Worm (Caenorhabditis elegans) whole organism, L1 larva: Measurements from ENCODE around the gene gst-24.

ENCODE experiments used
- C04F5.9 ChIP-seq: sonication (generic microtip); optimal IDR thresholded peaks from 2 replicates; lab custom pipeline; 2016; ENCODE audit warnings: missing genetic modification characterization, missing compliant biosample characterization
- C16A3.4 ChIP-seq: fragments of 150-350 bp; optimal IDR thresholded peaks from 2 replicates; lab custom pipeline; 2014; ENCODE audit warnings: missing biosample characterization, missing genetic modification characterization
- alr-1 ChIP-seq: fragments of 200-800 bp; sonication (Bioruptor generic); optimal IDR thresholded peaks from 2 replicates; lab custom pipeline; 2018; ENCODE audit warnings: borderline replicate concordance, mild to moderate bottlenecking, missing genetic modification characterization, missing compliant biosample characterization
- aly-2 ChIP-seq: fragments of 150-350 bp; optimal IDR thresholded peaks from 2 replicates; lab custom pipeline; 2014; ENCODE audit warnings: missing biosample characterization, missing genetic modification characterization
- blmp-1 ChIP-seq: fragments of 150-350 bp; optimal IDR thresholded peaks from 2 replicates; lab custom pipeline; 2014; ENCODE audit warnings: missing biosample characterization, missing genetic modification characterization
- ceh-82 ChIP-seq, 3 experiments: fragments of 150-350 bp in 1 of 3; sonication (generic microtip) in 2 of 3; optimal IDR thresholded peaks; 2 replicates each; lab custom pipeline; 2014 to 2017; ENCODE audit warnings: missing biosample characterization in 3 of 3, missing genetic modification characterization in 3 of 3
- ceh-88 ChIP-seq: fragments of 200-800 bp; sonication (Bioruptor generic); IDR thresholded peaks from 2 replicates; pipeline ENCODE4 v1.3.6; 2022; ENCODE audit warnings: missing genetic modification characterization, missing compliant biosample characterization
- dpl-1 ChIP-seq, 3 experiments: fragments of 150-350 bp in 2 of 3; sonication (generic microtip) in 1 of 3; optimal IDR thresholded peaks; 2 replicates each; lab custom pipeline; 2014 to 2017; ENCODE audit warnings: missing biosample characterization in 3 of 3, missing genetic modification characterization in 3 of 3, missing genetic modification reagents in 3 of 3
- dsc-1 ChIP-seq: sonication (generic microtip); optimal IDR thresholded peaks from 2 replicates; lab custom pipeline; 2016; ENCODE audit warnings: mild to moderate bottlenecking, missing genetic modification characterization, missing compliant biosample characterization
- efl-1 ChIP-seq, 4 experiments: fragments of 150-350 bp; optimal IDR thresholded peaks in 3 of 4; peaks in 1 of 4; 1 replicate in 1 of 4; 2 replicates in 3 of 4; lab custom pipeline; 2014; ENCODE audit warnings: missing biosample characterization in 2 of 4, missing genetic modification characterization in 2 of 4, missing genetic modification reagents in 2 of 4
- egl-13 ChIP-seq: sonication (generic microtip); optimal IDR thresholded peaks from 2 replicates; lab custom pipeline; 2016; ENCODE audit warnings: missing genotype, missing genetic modification reagents, missing genetic modification characterization, missing compliant biosample characterization
- elt-2 ChIP-seq: sonication (generic microtip); optimal IDR thresholded peaks from 2 replicates; lab custom pipeline; 2016; ENCODE audit warnings: missing genetic modification characterization, mild to moderate bottlenecking, inconsistent platforms, missing compliant biosample characterization, missing genetic modification reagents
- elt-3 ChIP-seq, 6 experiments: fragments of 150-350 bp in 1 of 6; sonication (generic microtip); optimal IDR thresholded peaks; 2 replicates each; lab custom pipeline; 2017 to 2018; ENCODE audit warnings: missing biosample characterization in 6 of 6, missing genetic modification characterization in 6 of 6, inconsistent platforms in 1 of 6
- fkh-4 ChIP-seq: sonication (generic microtip); optimal IDR thresholded peaks from 2 replicates; lab custom pipeline; 2016; ENCODE audit warnings: missing compliant biosample characterization, missing genetic modification characterization, borderline replicate concordance
- fkh-8 ChIP-seq: sonication (generic microtip); optimal IDR thresholded peaks from 2 replicates; lab custom pipeline; 2016; ENCODE audit warnings: mild to moderate bottlenecking, missing genetic modification characterization, missing compliant biosample characterization
- hlh-17 ChIP-seq: fragments of 200-800 bp; sonication (Bioruptor generic); optimal IDR thresholded peaks from 2 replicates; lab custom pipeline; 2018; ENCODE audit warnings: missing genetic modification characterization, mild to moderate bottlenecking, missing compliant biosample characterization, moderate library complexity, borderline replicate concordance
- hlh-4 ChIP-seq: sonication (generic microtip); optimal IDR thresholded peaks from 2 replicates; lab custom pipeline; 2016; ENCODE audit warnings: mild to moderate bottlenecking, missing genetic modification characterization, missing compliant biosample characterization
- irx-1 ChIP-seq: sonication (generic microtip); optimal IDR thresholded peaks from 2 replicates; lab custom pipeline; 2016; ENCODE audit warnings: missing genetic modification characterization, missing compliant biosample characterization
- jun-1 ChIP-seq: fragments of 150-350 bp; optimal IDR thresholded peaks from 2 replicates; lab custom pipeline; 2014; ENCODE audit warnings: missing biosample characterization, missing genetic modification reagents, missing genetic modification characterization
- lin-14 ChIP-seq: fragments of 200-800 bp; sonication (Bioruptor generic); optimal IDR thresholded peaks from 2 replicates; lab custom pipeline; 2018; ENCODE audit warnings: mild to moderate bottlenecking, missing genetic modification characterization, moderate library complexity, missing compliant biosample characterization
- lin-35 ChIP-seq, 2 experiments: fragments of 150-350 bp; optimal IDR thresholded peaks; 2 replicates each; lab custom pipeline; 2014; ENCODE audit warnings: missing biosample characterization in 2 of 2, missing genetic modification characterization in 2 of 2, missing genetic modification reagents in 2 of 2
- lir-3 ChIP-seq: sonication (generic microtip); optimal IDR thresholded peaks from 2 replicates; lab custom pipeline; 2016; ENCODE audit warnings: mild to moderate bottlenecking, missing genetic modification characterization, moderate library complexity, missing compliant biosample characterization; ENCODE audit not compliant: poor library complexity
- lsy-2 ChIP-seq, 2 experiments: fragments of 150-350 bp; optimal IDR thresholded peaks; 2 replicates each; lab custom pipeline; 2014; ENCODE audit warnings: missing biosample characterization in 2 of 2, missing genetic modification characterization in 2 of 2
- mab-9 ChIP-seq: fragments of 200-800 bp; sonication (Bioruptor generic); IDR thresholded peaks from 2 replicates; pipeline ENCODE4 v1.3.6; 2022; ENCODE audit warnings: missing genetic modification reagents, missing genetic modification characterization, missing compliant biosample characterization
- mdl-1 ChIP-seq, 2 experiments: fragments of 150-350 bp; optimal IDR thresholded peaks; 2 replicates each; lab custom pipeline; 2014 to 2017; ENCODE audit warnings: missing biosample characterization in 2 of 2, missing genetic modification characterization in 2 of 2, inconsistent platforms in 1 of 2
- nhr-19 ChIP-seq: fragments of 200-800 bp; sonication (Bioruptor generic); conservative IDR thresholded peaks from 2 replicates; pipeline ENCODE4 v1.3.6; 2022; ENCODE audit warnings: missing genetic modification characterization, missing compliant biosample characterization
- nhr-20 ChIP-seq: sonication (generic microtip); optimal IDR thresholded peaks from 2 replicates; lab custom pipeline; 2016; ENCODE audit warnings: mild to moderate bottlenecking, missing genetic modification characterization, missing compliant biosample characterization
- nhr-28 ChIP-seq: fragments of 150-350 bp; optimal IDR thresholded peaks from 2 replicates; lab custom pipeline; 2014; ENCODE audit warnings: missing biosample characterization, missing genetic modification characterization
- nhr-71 ChIP-seq: sonication (generic microtip); optimal IDR thresholded peaks from 2 replicates; lab custom pipeline; 2016; ENCODE audit warnings: mild to moderate bottlenecking, missing genetic modification characterization, moderate library complexity, missing compliant biosample characterization
- nhr-77 ChIP-seq: fragments of 150-350 bp; optimal IDR thresholded peaks from 2 replicates; lab custom pipeline; 2014; ENCODE audit warnings: missing biosample characterization, missing genetic modification characterization
- nhr-85 ChIP-seq: sonication (generic microtip); peaks from one replicate; lab custom pipeline; 2016; ENCODE audit warnings: missing genetic modification characterization, inconsistent platforms, missing compliant biosample characterization
- nhr-90 ChIP-seq: sonication (generic microtip); optimal IDR thresholded peaks from 2 replicates; lab custom pipeline; 2016; ENCODE audit warnings: mild to moderate bottlenecking, missing genetic modification characterization, missing compliant biosample characterization; ENCODE audit not compliant: poor library complexity
- snu-23 ChIP-seq: sonication (generic microtip); optimal IDR thresholded peaks from 2 replicates; lab custom pipeline; 2016; ENCODE audit warnings: missing genetic modification characterization, missing compliant biosample characterization
- sup-37 ChIP-seq: fragments of 200-800 bp; sonication (Bioruptor generic); optimal IDR thresholded peaks from 2 replicates; lab custom pipeline; 2018; ENCODE audit warnings: mild to moderate bottlenecking, missing genetic modification characterization, missing compliant biosample characterization
- unc-130 ChIP-seq: fragments of 150-350 bp; optimal IDR thresholded peaks from 2 replicates; lab custom pipeline; 2017; ENCODE audit warnings: missing biosample characterization, missing genetic modification characterization, inconsistent platforms
- unc-86 ChIP-seq: sonication (generic microtip); optimal IDR thresholded peaks from 2 replicates; lab custom pipeline; 2016; ENCODE audit warnings: missing genetic modification characterization, missing compliant biosample characterization
- vab-15 ChIP-seq: sonication (generic microtip); optimal IDR thresholded peaks from 2 replicates; lab custom pipeline; 2017; ENCODE audit warnings: missing genotype, mild to moderate bottlenecking, missing genetic modification characterization, missing compliant biosample characterization
- zag-1 ChIP-seq: fragments of 150-350 bp; optimal IDR thresholded peaks from 2 replicates; lab custom pipeline; 2014; ENCODE audit warnings: missing biosample characterization, missing genetic modification characterization

The gst-24 gene

DNA sequence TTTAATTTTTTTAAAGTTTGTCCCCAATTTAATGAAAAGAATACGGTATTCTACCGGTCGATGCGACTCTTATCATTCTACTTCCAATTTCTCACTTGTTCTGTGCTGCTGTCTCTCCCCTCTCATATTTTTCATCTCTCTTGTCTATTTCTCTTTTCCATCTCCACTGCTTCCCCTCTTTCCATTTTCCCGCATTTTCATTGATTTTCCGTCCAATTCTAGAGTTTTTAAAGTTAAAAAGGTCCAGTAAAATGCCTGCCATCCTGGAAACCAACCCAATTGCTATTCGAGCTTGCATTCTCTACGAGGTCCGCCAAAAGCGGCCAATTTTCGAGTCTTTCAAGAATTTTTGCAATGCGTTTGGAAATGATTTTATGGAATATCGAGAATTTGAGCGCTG lies 30.1 kb upstream of the gst-24 start, which contains the start of gene fbxa-167:
Gene fbxa-167, plus strand, starts transcription at position 179 of the 400 bp plus-strand sequence.
- no peak for TF ChIP-seq aly-2 (tag; lab: Kevin White, UChicago)
- TF ChIP-seq efl-1 (optimal IDR thresholded peaks at IDR 0.05; lab: Kevin White, UChicago), result peak in 1 of 2 experiments; percentile 16
- no peak for TF ChIP-seq efl-1 (GFP tag; optimal IDR thresholded peaks at IDR 0.05 in 1 of 2; lab: Kevin White, UChicago)
- no peak for TF ChIP-seq vab-15 (tag; lab: Kevin White, UChicago)
- no peak for TF ChIP-seq nhr-28 (tag; lab: Kevin White, UChicago)
- TF ChIP-seq dpl-1 (GFP tag; optimal IDR thresholded peaks at IDR 0.05; lab: Kevin White, UChicago), result peak in 1 of 3 experiments; percentile 4
- no peak for TF ChIP-seq zag-1
- TF ChIP-seq dsc-1 (tag; lab: Kevin White, UChicago), result no peak
- TF ChIP-seq blmp-1 (tag; lab: Kevin White, UChicago), result no peak
- no peak for TF ChIP-seq unc-130 (tag; lab: Kevin White, UChicago)
- TF ChIP-seq nhr-85 (tag; lab: Kevin White, UChicago), result peak; percentile 72
- TF ChIP-seq ceh-82 (tag; optimal IDR thresholded peaks at IDR 0.05; lab: Kevin White, UChicago), result no peak
- TF ChIP-seq lsy-2 (tag; optimal IDR thresholded peaks at IDR 0.05; lab: Kevin White, UChicago), result peak in 1 of 2 experiments; percentile 40

DNA sequence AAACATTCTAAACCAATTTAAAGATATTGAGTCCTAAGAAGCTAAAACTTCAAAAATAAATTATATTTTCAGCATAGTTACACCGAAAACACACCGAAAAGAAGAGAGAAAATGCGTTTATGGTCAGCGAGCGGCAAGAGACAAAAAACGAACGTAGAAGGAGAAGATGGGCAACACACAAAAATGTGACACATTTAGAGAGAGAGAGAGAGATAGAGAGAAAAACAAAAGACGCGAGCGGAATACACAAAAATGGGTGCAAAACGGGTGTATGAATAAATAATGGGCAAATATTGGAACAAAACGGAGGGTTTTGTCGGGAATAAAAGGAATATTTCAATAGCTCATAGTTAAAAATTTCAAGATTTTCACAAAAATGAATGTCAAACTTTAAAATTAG lies 29.0 kb upstream of the gst-24 start:
- TF ChIP-seq efl-1 (optimal IDR thresholded peaks at IDR 0.05; lab: Kevin White, UChicago), result peak in 1 of 2 experiments; percentile 20
- peak in 1 of 2 experiments; percentile 58 for TF ChIP-seq efl-1 (GFP tag; optimal IDR thresholded peaks at IDR 0.05 in 1 of 2; lab: Kevin White, UChicago)
- TF ChIP-seq hlh-4 (tag; lab: Kevin White, UChicago), result no peak
- peak; percentile 9 to 40 for TF ChIP-seq lin-35 (GFP tag; optimal IDR thresholded peaks at IDR 0.05; lab: Kevin White, UChicago)
- TF ChIP-seq blmp-1 (tag; lab: Kevin White, UChicago), result peak; percentile 39
- TF ChIP-seq lin-14 (GFP tag; lab: Kevin White, UChicago), result peak; percentile 66
- peak; percentile 38 for TF ChIP-seq nhr-20 (tag; lab: Kevin White, UChicago)
- peak in 1 of 2 experiments; percentile 34 for TF ChIP-seq lsy-2 (tag; optimal IDR thresholded peaks at IDR 0.05; lab: Kevin White, UChicago)
- peak; percentile 72 for TF ChIP-seq nhr-85 (tag; lab: Kevin White, UChicago)
- peak; percentile 8 for TF ChIP-seq unc-86 (tag; lab: Kevin White, UChicago)
- TF ChIP-seq snu-23 (GFP tag; lab: Kevin White, UChicago), result peak; percentile 21
- no peak for TF ChIP-seq mab-9 (GFP tag; lab: Robert Waterston, UW)
- TF ChIP-seq fkh-4 (tag; lab: Kevin White, UChicago), result no peak

DNA sequence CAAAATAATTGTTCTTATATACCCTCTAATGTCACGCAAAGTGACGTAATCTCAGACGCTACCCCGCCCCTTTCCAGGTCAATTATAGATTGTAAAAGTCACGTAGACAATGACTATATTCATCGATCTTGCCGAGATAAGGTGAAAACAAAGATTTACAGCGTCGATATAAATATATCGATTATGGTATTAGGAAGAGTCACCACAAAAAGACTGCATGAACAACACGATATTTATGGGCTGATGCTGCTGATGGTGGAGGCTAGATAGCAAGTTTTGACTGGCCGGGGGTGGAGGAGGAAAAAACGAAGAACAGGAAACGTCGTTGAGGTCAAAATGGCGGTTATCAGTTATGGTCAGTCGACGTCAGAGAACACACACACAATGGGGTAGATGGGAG lies 27.4 kb upstream of the gst-24 start:
- TF ChIP-seq egl-13 (tag; lab: Kevin White, UChicago) (no peak), nhr-90 (tag; lab: Kevin White, UChicago) (peak; percentile 56), lin-14 (GFP tag; lab: Kevin White, UChicago) (peak; percentile 48), nhr-77 (peak; percentile 10), sup-37 (GFP tag; lab: Kevin White, UChicago) (no peak), C16A3.4 (peak; percentile 30), hlh-17 (GFP tag; lab: Kevin White, UChicago) (no peak), lin-35 (GFP tag; optimal IDR thresholded peaks at IDR 0.05; lab: Kevin White, UChicago) (peak in 1 of 2 experiments; percentile 62), snu-23 (GFP tag; lab: Kevin White, UChicago) (peak; percentile 33), fkh-8 (tag; lab: Kevin White, UChicago) (no peak), C04F5.9 (no peak), nhr-20 (tag; lab: Kevin White, UChicago) (peak; percentile 69), nhr-19 (peak; percentile 59), blmp-1 (tag; lab: Kevin White, UChicago) (peak; percentile 72), alr-1 (tag; lab: Kevin White, UChicago) (no peak), lir-3 (tag; lab: Kevin White, UChicago) (no peak), nhr-71 (tag; lab: Kevin White, UChicago) (peak; percentile 52), ceh-88 (GFP tag; lab: Robert Waterston, UW) (no peak), elt-2 (tag; lab: Kevin White, UChicago) (peak; percentile 48), jun-1 (no peak), irx-1 (tag; lab: Kevin White, UChicago) (no peak), nhr-85 (tag; lab: Kevin White, UChicago) (peak; percentile 81), mdl-1 (tag; optimal IDR thresholded peaks at IDR 0.05; lab: Kevin White, UChicago) (peak in 1 of 2 experiments; percentile 20), efl-1 (optimal IDR thresholded peaks at IDR 0.05; lab: Kevin White, UChicago) (no peak), efl-1 (GFP tag; optimal IDR thresholded peaks at IDR 0.05 in 1 of 2; lab: Kevin White, UChicago) (no peak), elt-3 (tag; optimal IDR thresholded peaks at IDR 0.05; lab: Kevin White, UChicago) (peak in 2 of 6 experiments; percentile 19 to 32), mab-9 (GFP tag; lab: Robert Waterston, UW) (no peak)
- TF ChIP-seq, all 84 proteins: peak for 14
